Worm (Caenorhabditis elegans) whole organism, young adult: ENCODE data around the gene fbxb-107.

Experiments
- attf-6 ChIP-seq: fragments of 200-800 bp; sonication (Bioruptor generic); IDR thresholded peaks from 2 replicates; pipeline ENCODE4 v1.3.6; 2022; ENCODE audit warnings: missing genetic modification reagents, missing genetic modification characterization, missing compliant biosample characterization
- ceh-100 ChIP-seq: fragments of 200-800 bp; sonication (Bioruptor generic); IDR thresholded peaks from 2 replicates; pipeline ENCODE4 v1.3.6; 2022; ENCODE audit warnings: missing genetic modification reagents, missing genetic modification characterization, missing compliant biosample characterization
- hrde-1 ChIP-seq: sonication (generic microtip); optimal IDR thresholded peaks from 2 replicates; lab custom pipeline; 2016; ENCODE audit warnings: missing genetic modification characterization, mild to moderate bottlenecking, missing compliant biosample characterization, moderate library complexity, missing genotype, missing genetic modification reagents, borderline replicate concordance
- tlf-1 ChIP-seq: fragments of 200-800 bp; sonication (Bioruptor generic); optimal IDR thresholded peaks from 2 replicates; lab custom pipeline; 2018; ENCODE audit warnings: mild to moderate bottlenecking, missing genetic modification characterization, missing compliant biosample characterization

DNA sequence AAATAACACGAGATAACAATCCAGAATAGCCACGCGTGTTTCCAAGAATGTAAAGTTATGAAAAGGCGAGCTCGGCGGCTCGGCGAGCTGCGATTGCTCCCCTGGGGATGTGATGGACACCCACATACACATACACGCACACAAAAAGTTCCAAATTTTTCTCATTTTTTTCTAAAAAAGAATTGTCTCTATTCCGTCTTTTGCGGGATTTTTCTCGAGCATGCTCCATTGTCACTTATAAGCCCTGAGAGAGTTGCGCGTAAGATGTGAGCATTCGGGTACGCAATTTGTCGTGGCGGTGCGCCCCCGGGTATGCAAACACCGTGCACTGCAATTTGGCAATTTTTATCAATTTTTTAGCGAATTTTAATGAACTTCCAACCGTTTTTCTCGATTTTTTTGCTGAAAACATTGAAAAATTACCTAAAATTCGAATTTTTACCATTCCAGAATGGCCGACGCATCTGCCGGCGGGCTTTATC, 28.5 kb downstream of the fbxb-107 start, which contains the start of the genes F08D12.12 and srpa-72:
- TF ChIP-seq attf-6: no peak
- TF ChIP-seq ceh-100 (GFP tag; lab: Robert Waterston, UW): no peak
- no peak for TF ChIP-seq tlf-1
- TF ChIP-seq hrde-1 (tag; lab: Kevin White, UChicago): no peak
